Worm (Caenorhabditis elegans): ENCODE data around the gene dsl-3.

ce11 chrIV:1613592-1613991 is 3.5 kb downstream of the dsl-3 start, which contains the start of gene nhr-122:
- TF ChIP-seq isw-1 (GFP tag; IDR thresholded peaks at IDR 0.05) (no peak), ama-1 (optimal IDR thresholded peaks at IDR 0.05) (no peak)

Data from whole organism, L1 larva.